Worm (Caenorhabditis elegans): Measurements from ENCODE around the gene fbxa-118.

ce11 chrV:19745852-19746251 lies 31.3 kb downstream of the fbxa-118 start, which contains the start of gene W04E12.5:
- TF ChIP-seq lin-11 (tag; optimal IDR thresholded peaks at IDR 0.05) = no peak
- no peak for TF ChIP-seq pag-3 (tag; optimal IDR thresholded peaks at IDR 0.05; ENCODE audit: borderline replicate concordance)
- no peak for TF ChIP-seq zip-5 (tag; optimal IDR thresholded peaks at IDR 0.05)
- TF ChIP-seq nfya-1 (tag; optimal IDR thresholded peaks at IDR 0.05) = no peak
- no peak for TF ChIP-seq pha-2 (tag; optimal IDR thresholded peaks at IDR 0.05)
- no peak for TF ChIP-seq dmd-4 (tag; optimal IDR thresholded peaks at IDR 0.05; ENCODE audit: borderline replicate concordance)
- TF ChIP-seq eyg-1 (tag; optimal IDR thresholded peaks at IDR 0.05) = no peak
- no peak for TF ChIP-seq ama-1 (optimal IDR thresholded peaks at IDR 0.05)
- no peak for TF ChIP-seq pha-4 (tag; optimal IDR thresholded peaks at IDR 0.05)
- no peak for TF ChIP-seq pqm-1 (tag; optimal IDR thresholded peaks at IDR 0.05)
- no peak for TF ChIP-seq ceh-6 (GFP tag; optimal IDR thresholded peaks at IDR 0.05)
